Worm (Caenorhabditis elegans): ENCODE data around the gene Y11D7A.8.

ce11 chrIV:9266464-9266863 is 15.3 kb downstream of the Y11D7A.8 start, which contains the start of gene Y11D7A.19:
- TF ChIP-seq T22C8.4 (GFP tag; IDR thresholded peaks at IDR 0.05): no peak
- no peak for TF ChIP-seq ztf-23 (GFP tag; IDR thresholded peaks at IDR 0.05)
- no peak for TF ChIP-seq flt-1 (GFP tag; IDR thresholded peaks at IDR 0.05)
- no peak for TF ChIP-seq ztf-29 (GFP tag; IDR thresholded peaks at IDR 0.05)
- no peak for TF ChIP-seq cog-1 (tag; optimal IDR thresholded peaks at IDR 0.05)
